Fruit fly (Drosophila melanogaster): ENCODE results near the gene CG12104.

The CG12104 gene

dm6 chr3L:1579169-1579853, 23.2 kb downstream of the CG12104 start (continued):
- TF ChIP-seq CG17912 (GFP tag; optimal IDR thresholded peaks at IDR 0.05) = peak; percentile 64
- TF ChIP-seq wek (GFP tag; optimal IDR thresholded peaks at IDR 0.05) = peak; percentile 76
- peak; percentile 52 for TF ChIP-seq CG3281 (GFP tag; optimal IDR thresholded peaks at IDR 0.05)
- no peak for TF ChIP-seq CG11456 (GFP tag; IDR thresholded peaks at IDR 0.05)
- no peak for TF ChIP-seq Ravus (GFP tag; IDR thresholded peaks at IDR 0.05)
- TF ChIP-seq Sox102F (GFP tag; optimal IDR thresholded peaks at IDR 0.05) = peak; percentile 72
- TF ChIP-seq schlank (tag; optimal IDR thresholded peaks at IDR 0.05) = no peak
- peak; percentile 5 for TF ChIP-seq dm (GFP tag; optimal IDR thresholded peaks at IDR 0.05)
- peak; percentile 64 for TF ChIP-seq sisA (GFP tag; IDR thresholded peaks at IDR 0.05)
- no peak for TF ChIP-seq gt (GFP tag; IDR thresholded peaks at IDR 0.05)
- no peak for TF ChIP-seq h (optimal IDR thresholded peaks at IDR 0.05)
- no peak for TF ChIP-seq Doc3 (GFP tag; IDR thresholded peaks at IDR 0.05; ENCODE audit: partially characterized antibody)
- TF ChIP-seq tap (tag; optimal IDR thresholded peaks at IDR 0.05) = peak; percentile 50
- TF ChIP-seq CG15011 (GFP tag; optimal IDR thresholded peaks at IDR 0.05) = peak; percentile 71
- TF ChIP-seq CG14014 (GFP tag; IDR thresholded peaks at IDR 0.05) = 0 out of 2 replicates have a peak, but pooled peaks have one; percentile 13
- TF ChIP-seq CG3407 (GFP tag; optimal IDR thresholded peaks at IDR 0.05) = peak; percentile 86
- TF ChIP-seq Hr51 (GFP tag; optimal IDR thresholded peaks at IDR 0.05) = peak in 1 of 2 experiments; percentile 67
- peak; percentile 55 for TF ChIP-seq CG10462 (GFP tag; optimal IDR thresholded peaks at IDR 0.05)
- TF ChIP-seq Bgb (GFP tag; IDR thresholded peaks at IDR 0.05; ENCODE audit: partially characterized antibody) = no peak
- peak; percentile 78 for TF ChIP-seq CG8924 (tag; optimal IDR thresholded peaks at IDR 0.05)
- peak; percentile 51; the same call in 1 of the 2 replicates for TF ChIP-seq Rfx (GFP tag; IDR thresholded peaks at IDR 0.05)
- peak; percentile 95 for TF ChIP-seq HLHmδ (GFP tag; optimal IDR thresholded peaks at IDR 0.05)
- TF ChIP-seq CG9727 (GFP tag; optimal IDR thresholded peaks at IDR 0.05) = peak; percentile 85
- 0 out of 2 replicates have a peak, but pooled peaks have one; percentile 24 for TF ChIP-seq ap (GFP tag; IDR thresholded peaks at IDR 0.05)
- no peak for TF ChIP-seq mld (GFP tag; IDR thresholded peaks at IDR 0.05; ENCODE audit: partially characterized antibody)
- peak; percentile 36 for TF ChIP-seq CG15514 (GFP tag; optimal IDR thresholded peaks at IDR 0.05)
- no peak for TF ChIP-seq fru (optimal IDR thresholded peaks at IDR 0.05)
- TF ChIP-seq nmo (GFP tag; optimal IDR thresholded peaks at IDR 0.05) = peak; percentile 63
- TF ChIP-seq CG14710 (tag; optimal IDR thresholded peaks at IDR 0.05) = peak; percentile 79
- peak; percentile 93 for TF ChIP-seq CG11696 (GFP tag; IDR thresholded peaks at IDR 0.05)
- TF ChIP-seq Max (GFP tag; optimal IDR thresholded peaks at IDR 0.05) = no peak
- peak; percentile 20 for TF ChIP-seq exex (tag; optimal IDR thresholded peaks at IDR 0.05)
- TF ChIP-seq otp (GFP tag; IDR thresholded peaks at IDR 0.05) = peak; percentile 75; the same call in 2 of the 3 replicates
- TF ChIP-seq Dll (GFP tag; IDR thresholded peaks at IDR 0.05; ENCODE audit: partially characterized antibody) = no peak
- TF ChIP-seq CG6765 (GFP tag; optimal IDR thresholded peaks at IDR 0.05) = peak; percentile 71
- peak; percentile 76 for TF ChIP-seq sqz (GFP tag; optimal IDR thresholded peaks at IDR 0.05)
- peak; percentile 50 for TF ChIP-seq chn (GFP tag; optimal IDR thresholded peaks at IDR 0.05)
- TF ChIP-seq CG17328 (GFP tag; IDR thresholded peaks at IDR 0.05) = peak; percentile 70; the same call in 1 of the 2 replicates
- peak; percentile 45 for TF ChIP-seq CG1024 (GFP tag; IDR thresholded peaks at IDR 0.05)
- TF ChIP-seq H2.0 (GFP tag; IDR thresholded peaks at IDR 0.05) = peak; percentile 52
- TF ChIP-seq tna (GFP tag; IDR thresholded peaks at IDR 0.05; ENCODE audit: partially characterized antibody) = no peak
- TF ChIP-seq slp2 (GFP tag; optimal IDR thresholded peaks at IDR 0.05) = peak; percentile 51
